Worm (Caenorhabditis elegans) whole organism, L4 larva: ENCODE measurements around the gene str-138.

ENCODE experiments used
- ZK337.2 ChIP-seq: fragments of 200-800 bp; sonication (Bioruptor generic); IDR thresholded peaks from 2 replicates; pipeline ENCODE4 v1.3.6; 2022; ENCODE audit warnings: missing genetic modification reagents, missing genetic modification characterization, missing compliant biosample characterization
- ZK546.5 ChIP-seq, 2 experiments: sonication (generic microtip); optimal IDR thresholded peaks; 2 replicates each; lab custom pipeline; 2017; ENCODE audit warnings: missing biosample characterization in 2 of 2, missing genetic modification characterization in 2 of 2
- aly-2 ChIP-seq: sonication (generic microtip); optimal IDR thresholded peaks from 2 replicates; lab custom pipeline; 2018; ENCODE audit warnings: missing biosample characterization, missing genetic modification characterization
- daf-16 ChIP-seq, 3 experiments: sonication (generic microtip); optimal IDR thresholded peaks; 2 replicates each; lab custom pipeline; 2016 to 2017; ENCODE audit warnings: missing genetic modification characterization in 3 of 3, missing genetic modification reagents in 3 of 3, mild to moderate bottlenecking in 2 of 3, missing compliant biosample characterization in 2 of 3, missing biosample characterization in 1 of 3, moderate library complexity in 1 of 3
- dmd-9 ChIP-seq: fragments of 200-800 bp; sonication (Bioruptor generic); IDR thresholded peaks from 2 replicates; pipeline ENCODE4 v1.3.6; 2022; ENCODE audit warnings: missing genetic modification reagents, missing genetic modification characterization, missing compliant biosample characterization
- duxl-1 ChIP-seq: sonication (generic microtip); optimal IDR thresholded peaks from 2 replicates; lab custom pipeline; 2016; ENCODE audit warnings: mild to moderate bottlenecking, missing genetic modification characterization, moderate library complexity, missing compliant biosample characterization; ENCODE audit not compliant: poor library complexity
- lin-13 ChIP-seq: fragments of 150-350 bp; optimal IDR thresholded peaks from 2 replicates; lab custom pipeline; 2014; ENCODE audit warnings: missing biosample characterization, missing genetic modification reagents, missing genetic modification characterization
- mdl-1 ChIP-seq, 2 experiments: fragments of 150-350 bp in 1 of 2; sonication (generic microtip) in 1 of 2; optimal IDR thresholded peaks; 2 replicates each; lab custom pipeline; 2014 to 2017; ENCODE audit warnings: missing biosample characterization in 2 of 2, missing genetic modification characterization in 2 of 2
- mes-2 ChIP-seq: sonication (generic microtip); optimal IDR thresholded peaks from 2 replicates; lab custom pipeline; 2016; ENCODE audit warnings: missing genotype, mild to moderate bottlenecking, missing genetic modification characterization, missing compliant biosample characterization; ENCODE audit not compliant: poor library complexity, severe bottlenecking
- nhr-28 ChIP-seq: fragments of 150-350 bp; optimal IDR thresholded peaks from 2 replicates; lab custom pipeline; 2014; ENCODE audit warnings: missing biosample characterization, missing genetic modification characterization
- zag-1 ChIP-seq: fragments of 150-350 bp; optimal IDR thresholded peaks from 2 replicates; lab custom pipeline; 2014; ENCODE audit warnings: missing biosample characterization, missing genetic modification characterization

- TF ChIP-seq duxl-1 (tag; lab: Kevin White, UChicago) (no peak), nhr-28 (no peak), dmd-9 (no peak), ZK337.2 (no peak), mdl-1 (tag; optimal IDR thresholded peaks at IDR 0.05; lab: Kevin White, UChicago) (no peak), daf-16 (GFP tag; optimal IDR thresholded peaks at IDR 0.05; lab: Kevin White, UChicago) (no peak), daf-16 (tag; optimal IDR thresholded peaks at IDR 0.05; lab: Kevin White, UChicago) (no peak), zag-1 (tag; lab: Kevin White, UChicago) (no peak), aly-2 (tag; lab: Kevin White, UChicago) (no peak), mes-2 (peak; percentile 5), lin-13 (GFP tag; lab: Kevin White, UChicago) (no peak), ZK546.5 (tag; optimal IDR thresholded peaks at IDR 0.05; lab: Kevin White, UChicago) (no peak)
Measured at ce11 chrV:8024752-8025151, 33.7 kb upstream of the str-138 start, which contains the start of gene F43H9.3.
